Fruit fly (Drosophila melanogaster) whole organism, embryonic: Measurements from ENCODE around the gene CAH16.

Experiments used
- Asciz ChIP-seq: fragments of 200-800 bp; sonication (Bioruptor generic); optimal IDR thresholded peaks from 2 replicates; lab custom pipeline; 2017; ENCODE audit warnings: missing biosample characterization, mild to moderate bottlenecking, missing genetic modification characterization, missing genetic modification reagents
- Atf3 ChIP-seq: fragments of 200-800 bp; sonication (Bioruptor generic); optimal IDR thresholded peaks from 3 replicates; lab custom pipeline; 2016; ENCODE audit warnings: missing biosample characterization, missing genetic modification characterization
- BEAF-32 ChIP-seq: fragments of 200-800 bp; sonication (Bioruptor generic); optimal IDR thresholded peaks from 3 replicates; lab custom pipeline; 2017; ENCODE audit warnings: missing biosample characterization, missing genetic modification characterization, mild to moderate bottlenecking, moderate library complexity, missing genetic modification reagents
- Bdp1 ChIP-seq: fragments of 200-800 bp; sonication (Bioruptor generic); optimal IDR thresholded peaks from 3 replicates; lab custom pipeline; 2016; ENCODE audit warnings: missing biosample characterization, missing genetic modification characterization
- CG10959 ChIP-seq: fragments of 200-800 bp; sonication (Bioruptor generic); IDR thresholded peaks from 2 replicates; pipeline ENCODE4 v1.3.6; 2022; ENCODE audit warnings: missing biosample characterization, missing genetic modification characterization
- CG11398 ChIP-seq: fragments of 200-800 bp; sonication (Bioruptor generic); optimal IDR thresholded peaks from 2 replicates; lab custom pipeline; 2016; ENCODE audit warnings: missing biosample characterization, missing genetic modification characterization
- CG11456 ChIP-seq: fragments of 200-800 bp; sonication (Bioruptor generic); IDR thresholded peaks from 3 replicates; pipeline ENCODE4 v1.3.6; 2022; ENCODE audit warnings: missing biosample characterization, missing genetic modification characterization
- CG11560 ChIP-seq: fragments of 200-800 bp; sonication (Bioruptor generic); IDR thresholded peaks from 3 replicates; pipeline ENCODE4 v1.3.6; 2022; ENCODE audit warnings: missing biosample characterization, missing genetic modification characterization
- CG13624 ChIP-seq: fragments of 200-800 bp; sonication (Bioruptor generic); optimal IDR thresholded peaks from 2 replicates; lab custom pipeline; 2016; ENCODE audit warnings: missing biosample characterization, missing genetic modification characterization
- CG14441 ChIP-seq: fragments of 200-800 bp; sonication (Bioruptor generic); IDR thresholded peaks from 2 replicates; pipeline ENCODE4 v1.3.6; 2022; ENCODE audit warnings: missing biosample characterization, missing genetic modification characterization
- CG15073 ChIP-seq: fragments of 200-800 bp; sonication (Bioruptor generic); optimal IDR thresholded peaks from 2 replicates; lab custom pipeline; 2016; ENCODE audit warnings: missing biosample characterization, missing genetic modification characterization
- CG1602 ChIP-seq: fragments of 200-800 bp; sonication (Bioruptor generic); optimal IDR thresholded peaks from 3 replicates; lab custom pipeline; 2016; ENCODE audit warnings: missing biosample characterization, missing genetic modification characterization
- CG1603 ChIP-seq: fragments of 200-800 bp; sonication (Bioruptor generic); optimal IDR thresholded peaks from 2 replicates; lab custom pipeline; 2019; ENCODE audit warnings: missing biosample characterization, mild to moderate bottlenecking, missing genetic modification characterization, moderate library complexity
- CG16863 ChIP-seq: fragments of 200-800 bp; sonication (Bioruptor generic); optimal IDR thresholded peaks from 3 replicates; lab custom pipeline; 2016; ENCODE audit warnings: missing biosample characterization, missing genetic modification characterization
- CG17912 ChIP-seq: fragments of 200-800 bp; sonication (Bioruptor generic); optimal IDR thresholded peaks from 2 replicates; lab custom pipeline; 2018; ENCODE audit warnings: missing biosample characterization, mild to moderate bottlenecking, missing genetic modification characterization
- CG2712 ChIP-seq: fragments of 200-800 bp; optimal IDR thresholded peaks from 3 replicates; lab custom pipeline; 2019; ENCODE audit warnings: missing biosample characterization, mild to moderate bottlenecking, missing genetic modification characterization, moderate library complexity
- CG30403 ChIP-seq: fragments of 200-800 bp; sonication (Bioruptor generic); optimal IDR thresholded peaks from 3 replicates; lab custom pipeline; 2016; ENCODE audit warnings: missing biosample characterization, missing genetic modification characterization
- CG30431 ChIP-seq: fragments of 200-800 bp; sonication (Bioruptor generic); optimal IDR thresholded peaks from 2 replicates; lab custom pipeline; 2017; ENCODE audit warnings: missing biosample characterization, missing genetic modification characterization
- CG32532 ChIP-seq: fragments of 200-800 bp; sonication (Bioruptor generic); IDR thresholded peaks from 2 replicates; pipeline ENCODE4 v1.3.6; 2022; ENCODE audit warnings: missing biosample characterization, missing genetic modification characterization
- CG3281 ChIP-seq: fragments of 200-800 bp; sonication (Bioruptor generic); optimal IDR thresholded peaks from 3 replicates; lab custom pipeline; 2017; ENCODE audit warnings: missing biosample characterization, mild to moderate bottlenecking, missing genetic modification characterization
- CG3838 ChIP-seq: fragments of 200-800 bp; sonication (Bioruptor generic); optimal IDR thresholded peaks from 3 replicates; lab custom pipeline; 2016; ENCODE audit warnings: missing biosample characterization, missing genetic modification characterization
- CG6254 ChIP-seq: fragments of 200-800 bp; sonication (Bioruptor generic); optimal IDR thresholded peaks from 3 replicates; lab custom pipeline; 2017; ENCODE audit warnings: mild to moderate bottlenecking, missing biosample characterization, missing genetic modification reagents, missing genetic modification characterization
- HLH54F ChIP-seq: fragments of 200-800 bp; sonication (Bioruptor generic); optimal IDR thresholded peaks from 3 replicates; lab custom pipeline; 2016; ENCODE audit warnings: missing biosample characterization, missing genetic modification characterization
- HmgZ ChIP-seq: fragments of 200-800 bp; sonication (Bioruptor generic); optimal IDR thresholded peaks from 2 replicates; lab custom pipeline; 2018; ENCODE audit warnings: missing biosample characterization, mild to moderate bottlenecking, missing genetic modification characterization
- Kr ChIP-seq: fragments of 200-800 bp; sonication (Bioruptor generic); optimal IDR thresholded peaks from 2 replicates; lab custom pipeline; 2017; ENCODE audit warnings: missing biosample characterization, mild to moderate bottlenecking, missing genetic modification characterization
- Meics ChIP-seq: fragments of 200-800 bp; sonication (Bioruptor generic); optimal IDR thresholded peaks from 2 replicates; lab custom pipeline; 2017; ENCODE audit warnings: missing biosample characterization, mild to moderate bottlenecking, missing genetic modification characterization
- Nf-YB ChIP-seq: fragments of 200-800 bp; sonication (Bioruptor generic); optimal IDR thresholded peaks from 3 replicates; lab custom pipeline; 2019; ENCODE audit warnings: missing biosample characterization, mild to moderate bottlenecking, missing genetic modification characterization, moderate library complexity
- Poxn ChIP-seq: fragments of 200-800 bp; sonication (Bioruptor generic); IDR thresholded peaks from 2 replicates; pipeline ENCODE4 v1.3.6; 2022; ENCODE audit warnings: missing biosample characterization, missing genetic modification characterization
- abd-A ChIP-seq: fragments of 200-800 bp; sonication (Bioruptor generic); optimal IDR thresholded peaks from 3 replicates; lab custom pipeline; 2019; ENCODE audit warnings: missing biosample characterization, mild to moderate bottlenecking, missing genetic modification characterization, moderate library complexity
- chinmo ChIP-seq: fragments of 200-800 bp; sonication (Bioruptor generic); IDR thresholded peaks from 4 replicates; pipeline ENCODE4 v1.3.6; 2022; ENCODE audit warnings: missing biosample characterization, missing genetic modification characterization; ENCODE audit not compliant: partially characterized antibody
- dpn ChIP-seq, 2 experiments: fragments of 200-800 bp; sonication (Bioruptor generic); optimal IDR thresholded peaks; 3 replicates each; lab custom pipeline; 2016; ENCODE audit warnings: missing biosample characterization in 2 of 2, missing genetic modification characterization in 2 of 2
- gce ChIP-seq: fragments of 200-800 bp; sonication (Bioruptor generic); IDR thresholded peaks from 3 replicates; pipeline ENCODE4 v1.3.6; 2022; ENCODE audit warnings: missing biosample characterization, missing genetic modification characterization
- gem ChIP-seq: fragments of 200-800 bp; sonication (Bioruptor generic); optimal IDR thresholded peaks from 2 replicates; lab custom pipeline; 2019; ENCODE audit warnings: missing biosample characterization, mild to moderate bottlenecking, missing genetic modification characterization, moderate library complexity
- gro ChIP-seq: fragments of 200-800 bp; sonication (Bioruptor generic); optimal IDR thresholded peaks from 2 replicates; lab custom pipeline; 2016; ENCODE audit warnings: missing biosample characterization, missing genetic modification characterization
- gsb ChIP-seq: fragments of 200-800 bp; sonication (Bioruptor generic); IDR thresholded peaks from 2 replicates; pipeline ENCODE4 v1.3.6; 2022; ENCODE audit warnings: missing biosample characterization, missing genetic modification characterization
- gsb-n ChIP-seq: fragments of 200-800 bp; sonication (Bioruptor generic); optimal IDR thresholded peaks from 3 replicates; lab custom pipeline; 2018; ENCODE audit warnings: missing biosample characterization, mild to moderate bottlenecking, missing genetic modification characterization
- her ChIP-seq: fragments of 200-800 bp; sonication (Bioruptor generic); optimal IDR thresholded peaks from 2 replicates; lab custom pipeline; 2016; ENCODE audit warnings: missing biosample characterization, missing genetic modification characterization
- ind ChIP-seq: fragments of 200-800 bp; sonication (Bioruptor generic); optimal IDR thresholded peaks from 3 replicates; lab custom pipeline; 2016; ENCODE audit warnings: missing biosample characterization, missing genetic modification characterization
- lbe ChIP-seq: fragments of 200-800 bp; sonication (Bioruptor generic); optimal IDR thresholded peaks from 2 replicates; lab custom pipeline; 2016; ENCODE audit warnings: missing biosample characterization, mild to moderate bottlenecking, missing genetic modification characterization
- lilli ChIP-seq: fragments of 200-800 bp; sonication (Bioruptor generic); optimal IDR thresholded peaks from 3 replicates; lab custom pipeline; 2016; ENCODE audit warnings: missing biosample characterization, missing genetic modification characterization
- mld ChIP-seq: fragments of 200-800 bp; sonication (Bioruptor generic); IDR thresholded peaks from 3 replicates; pipeline ENCODE4 v1.3.6; 2022; ENCODE audit warnings: missing biosample characterization, missing genetic modification characterization; ENCODE audit not compliant: partially characterized antibody
- pan ChIP-seq, 4 experiments: fragments of >200 bp in 3 of 4; fragments of 200-800 bp in 1 of 4; sonication (Bioruptor generic) in 1 of 4; optimal IDR thresholded peaks in 3 of 4; IDR thresholded peaks in 1 of 4; 2 replicates each; pipeline versions ENCODE4 v1.3.6 to Lab custom; 2017 to 2022; ENCODE audit warnings: missing biosample characterization in 2 of 4, missing genetic modification characterization in 2 of 4, mixed read lengths in 1 of 4
- pita ChIP-seq: fragments of 200-800 bp; sonication (Bioruptor generic); optimal IDR thresholded peaks from 2 replicates; lab custom pipeline; 2017; ENCODE audit warnings: missing biosample characterization, mild to moderate bottlenecking, missing genetic modification characterization
- prd ChIP-seq, 3 experiments: fragments of >200 bp in 2 of 3; fragments of 200-800 bp in 1 of 3; sonication (Bioruptor generic) in 1 of 3; optimal IDR thresholded peaks in 2 of 3; IDR thresholded peaks in 1 of 3; 2 replicates in 2 of 3; 3 replicates in 1 of 3; pipeline versions ENCODE4 v1.3.6 to Lab custom; 2017 to 2022; ENCODE audit warnings: missing biosample characterization in 1 of 3, missing genetic modification characterization in 1 of 3
- pum ChIP-seq: fragments of 200-800 bp; sonication (Bioruptor generic); optimal IDR thresholded peaks from 2 replicates; lab custom pipeline; 2016; ENCODE audit warnings: missing biosample characterization, missing genetic modification characterization
- rib ChIP-seq: fragments of 200-800 bp; sonication (Bioruptor generic); IDR thresholded peaks from 2 replicates; pipeline ENCODE4 v1.3.6; 2022; ENCODE audit warnings: missing biosample characterization, missing genetic modification characterization
- sisA ChIP-seq: fragments of 200-800 bp; sonication (Bioruptor generic); IDR thresholded peaks from 2 replicates; pipeline ENCODE4 v1.3.6; 2022; ENCODE audit warnings: missing biosample characterization, missing genetic modification characterization
- sob ChIP-seq: fragments of 200-800 bp; sonication (Bioruptor generic); IDR thresholded peaks from 2 replicates; pipeline ENCODE4 v1.3.6; 2022; ENCODE audit warnings: missing biosample characterization, missing genetic modification characterization
- toy ChIP-seq: fragments of 200-800 bp; sonication (Bioruptor generic); IDR thresholded peaks from 2 replicates; pipeline ENCODE4 v1.3.6; 2022; ENCODE audit warnings: missing biosample characterization, missing genetic modification characterization

The CAH16 gene

dm6 chr3R:31308855-31309646, 49.0 kb downstream of the CAH16 start (continued):
- TF ChIP-seq Meics (GFP tag; lab: Kevin White, UChicago) (no peak), pan (optimal IDR thresholded peaks at IDR 0.05; lab: Kevin White, UChicago) (no peak), pan (GFP tag; optimal IDR thresholded peaks at IDR 0.05 in 1 of 2, IDR thresholded peaks at IDR 0.05 in 1 of 2) (peak in 1 of 2 experiments; percentile 21), CG30431 (peak; percentile 1), CG11398 (GFP tag; lab: Kevin White, UChicago) (peak; percentile 1), BEAF-32 (GFP tag; lab: Kevin White, UChicago) (no peak), HLH54F (GFP tag; lab: Kevin White, UChicago) (no peak), Poxn (GFP tag; lab: Robert Waterston, UW) (no peak), Bdp1 (GFP tag; lab: Kevin White, UChicago) (no peak), Atf3 (GFP tag; lab: Kevin White, UChicago) (no peak), rib (no peak), dpn (GFP tag; optimal IDR thresholded peaks at IDR 0.05; lab: Kevin White, UChicago) (no peak), CG17912 (GFP tag; lab: Kevin White, UChicago) (no peak), sisA (GFP tag; lab: Robert Waterston, UW) (no peak), gsb (GFP tag; lab: Robert Waterston, UW) (no peak), mld (GFP tag; lab: Robert Waterston, UW) (no peak), ind (no peak), CG2712 (tag; lab: Kevin White, UChicago) (peak; percentile 41), CG11456 (GFP tag; lab: Robert Waterston, UW) (no peak), abd-A (tag; lab: Kevin White, UChicago) (no peak), Nf-YB (GFP tag; lab: Kevin White, UChicago) (no peak), gem (tag; lab: Kevin White, UChicago) (peak; percentile 48), CG14441 (GFP tag; lab: Robert Waterston, UW) (no peak), CG10959 (no peak), her (no peak), lilli (GFP tag; lab: Kevin White, UChicago) (no peak), CG6254 (GFP tag; lab: Kevin White, UChicago) (no peak), gce (no peak), chinmo (GFP tag; lab: Robert Waterston, UW) (no peak), Kr (peak; percentile 24), CG13624 (GFP tag; lab: Kevin White, UChicago) (no peak), CG16863 (no peak), Asciz (GFP tag; lab: Kevin White, UChicago) (peak; percentile 75), pum (GFP tag; lab: Kevin White, UChicago) (no peak), sob (GFP tag; lab: Robert Waterston, UW) (no peak), prd (optimal IDR thresholded peaks at IDR 0.05; lab: Kevin White, UChicago) (no peak), prd (GFP tag; IDR thresholded peaks at IDR 0.05; lab: Robert Waterston, UW) (no peak), CG30403 (GFP tag; lab: Kevin White, UChicago) (no peak), HmgZ (tag; lab: Kevin White, UChicago) (no peak), CG1603 (peak; percentile 78), CG1602 (no peak), CG11560 (tag; lab: Robert Waterston, UW) (no peak), pita (GFP tag; lab: Kevin White, UChicago) (no peak), gro (GFP tag; lab: Kevin White, UChicago) (no peak), gsb-n (tag; lab: Kevin White, UChicago) (peak; percentile 78), lbe (GFP tag; lab: Kevin White, UChicago) (peak; percentile 23), CG15073 (GFP tag; lab: Kevin White, UChicago) (no peak), CG3838 (GFP tag; lab: Kevin White, UChicago) (no peak), CG32532 (GFP tag; lab: Robert Waterston, UW) (no peak), toy (GFP tag; lab: Robert Waterston, UW) (no peak), CG3281 (GFP tag; lab: Kevin White, UChicago) (no peak)
